Fruit fly (Drosophila melanogaster) whole organism: ENCODE data around the gene CecA2.

ENCODE experiments used
- EcR ChIP-seq, 2 experiments: fragments of >200 bp; optimal IDR thresholded peaks; 2 replicates each; lab custom pipeline; 2017; ENCODE audit warnings: missing biosample characterization in 2 of 2, missing genetic modification characterization in 2 of 2, missing genetic modification reagents in 2 of 2
- psq ChIP-seq: fragments of >200 bp; optimal IDR thresholded peaks from 2 replicates; lab custom pipeline; 2017

DNA sequence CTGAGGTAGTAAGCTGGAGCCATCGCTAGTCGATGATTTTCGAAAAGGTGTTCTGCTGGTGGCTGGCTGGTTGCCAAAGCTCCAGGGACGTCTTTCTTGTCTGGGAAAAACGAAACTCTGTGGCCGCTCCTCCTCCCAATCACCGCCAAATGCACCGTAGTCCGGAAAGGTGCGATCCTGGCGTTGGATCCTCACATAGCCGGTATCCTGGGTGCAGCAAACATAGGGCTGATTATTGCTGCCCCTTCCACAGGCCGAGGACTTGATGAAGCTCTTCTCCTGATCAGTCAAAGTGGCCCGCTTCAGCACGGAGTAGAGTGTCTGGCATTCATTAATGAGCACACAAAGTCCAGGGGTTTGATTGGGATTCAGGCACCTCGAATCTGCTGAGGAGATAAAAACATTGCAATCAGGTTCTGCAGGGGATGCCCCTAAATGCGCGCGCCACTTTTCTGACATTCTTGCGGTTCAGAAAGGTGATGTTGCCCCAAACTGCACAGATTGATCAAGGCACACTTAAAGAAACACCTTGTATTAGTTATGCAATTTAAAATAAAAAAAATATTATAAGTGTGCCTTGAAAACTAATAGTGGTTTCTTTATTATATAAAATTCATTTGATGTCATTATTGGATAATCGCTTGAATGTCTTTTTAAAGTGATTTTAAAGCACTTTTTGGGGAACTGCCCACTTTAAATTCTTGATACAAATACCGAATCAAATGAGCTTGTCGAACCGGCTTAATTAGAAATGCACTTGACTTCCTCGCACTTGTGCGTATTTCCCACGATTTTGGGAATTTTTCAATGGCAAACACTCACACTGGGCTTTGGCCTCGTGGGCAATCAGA, 34.0 kb downstream of the CecA2 start:
- TF ChIP-seq EcR (GFP tag; optimal IDR thresholded peaks at IDR 0.05; lab: Kevin White, UChicago) (no peak), psq (lab: Kevin White, UChicago) (no peak)
